Fruit fly (Drosophila melanogaster): ENCODE measurements around the gene Smr.

Smr gene

DNA sequence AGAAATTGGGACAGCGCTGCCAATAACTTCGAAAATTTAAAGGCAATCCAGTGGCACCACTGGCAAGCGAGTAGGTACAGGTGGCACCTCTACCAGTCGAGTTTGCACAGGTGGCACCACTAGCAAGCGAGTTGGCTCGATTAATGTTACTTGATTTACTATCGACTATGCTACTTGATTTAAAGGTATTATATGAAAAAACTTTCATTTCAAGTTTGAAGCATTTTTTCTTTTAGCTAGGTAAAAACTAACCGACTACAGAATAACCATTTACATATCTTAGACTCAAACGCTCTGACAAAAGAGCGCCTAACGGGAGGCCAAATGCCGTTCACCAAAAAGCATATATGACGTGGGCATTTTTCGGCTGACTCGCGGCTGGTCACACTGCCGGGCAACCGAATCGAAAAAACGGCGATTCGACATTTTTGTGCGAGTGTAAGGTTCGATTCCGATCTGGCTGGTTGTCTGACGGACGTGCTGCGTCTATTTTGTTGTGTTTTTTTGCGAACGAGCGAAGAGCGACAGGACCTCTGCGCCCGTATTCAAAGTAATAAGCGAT lies 83.3 kb downstream of the Smr start, which contains the start of gene Tis11:
Gene Tis11, plus strand, starts transcription at position 417 of the 562 bp plus-strand sequence.
- TF ChIP-seq cad (GFP tag; optimal IDR thresholded peaks at IDR 0.05) (peak; percentile 25), Opbp (GFP tag; IDR thresholded peaks at IDR 0.05; ENCODE audit: partially characterized antibody) (no peak), btn (GFP tag; optimal IDR thresholded peaks at IDR 0.05) (no peak), CG10366 (GFP tag; IDR thresholded peaks at IDR 0.05) (no peak; the same call in 1 of the 2 replicates), Dref (GFP tag; IDR thresholded peaks at IDR 0.05) (peak; percentile 50), Optix (GFP tag; IDR thresholded peaks at IDR 0.05) (no peak), sug (tag; optimal IDR thresholded peaks at IDR 0.05) (peak; percentile 18), pfk (GFP tag; optimal IDR thresholded peaks at IDR 0.05) (peak; percentile 20), Aef1 (GFP tag; IDR thresholded peaks at IDR 0.05) (no peak), CG11695 (GFP tag; IDR thresholded peaks at IDR 0.05) (no peak), otp (GFP tag; IDR thresholded peaks at IDR 0.05) (0 out of 3 replicates have a peak, but pooled peaks have one; percentile 24), Camta (GFP tag; optimal IDR thresholded peaks at IDR 0.05) (no peak), bsh (GFP tag; optimal IDR thresholded peaks at IDR 0.05) (peak in 1 of 2 experiments; percentile 30), eyg (GFP tag; optimal IDR thresholded peaks at IDR 0.05) (no peak), MESR4 (GFP tag; optimal IDR thresholded peaks at IDR 0.05) (peak; percentile 15), CG12744 (GFP tag; optimal IDR thresholded peaks at IDR 0.05) (no peak), trem (tag; optimal IDR thresholded peaks at IDR 0.05) (peak; percentile 59), corto (GFP tag; optimal IDR thresholded peaks at IDR 0.05) (no peak), Mad (GFP tag; optimal IDR thresholded peaks at IDR 0.05) (peak; percentile 14), vvl (GFP tag; IDR thresholded peaks at IDR 0.05) (peak; percentile 41; the same call in 1 of the 2 replicates), CG15514 (GFP tag; optimal IDR thresholded peaks at IDR 0.05) (peak; percentile 75), phol (tag; optimal IDR thresholded peaks at IDR 0.05) (peak; percentile 39), peb (GFP tag; IDR thresholded peaks at IDR 0.05) (no peak), CG3281 (GFP tag; optimal IDR thresholded peaks at IDR 0.05) (no peak), slp2 (GFP tag; optimal IDR thresholded peaks at IDR 0.05) (no peak), Med (GFP tag) (peak; percentile 90), Sry-β (GFP tag; optimal IDR thresholded peaks at IDR 0.05) (no peak), CG10147 (GFP tag; optimal IDR thresholded peaks at IDR 0.05) (peak; percentile 10), CG14014 (GFP tag; IDR thresholded peaks at IDR 0.05) (peak; percentile 15; the same call in 1 of the 2 replicates), amos (GFP tag; IDR thresholded peaks at IDR 0.05; ENCODE audit: partially characterized antibody) (peak; percentile 40; the same call in 1 of the 2 replicates), Meics (GFP tag; optimal IDR thresholded peaks at IDR 0.05) (peak; percentile 25), sd (tag; optimal IDR thresholded peaks at IDR 0.05) (peak; percentile 20), row (GFP tag; IDR thresholded peaks at IDR 0.05) (0 out of 3 replicates have a peak, but pooled peaks have one; percentile 30), stwl (tag; optimal IDR thresholded peaks at IDR 0.05) (peak; percentile 18), pan (optimal IDR thresholded peaks at IDR 0.05) (no peak), pan (GFP tag; optimal IDR thresholded peaks at IDR 0.05 in 1 of 2, IDR thresholded peaks at IDR 0.05 in 1 of 2) (peak in 1 of 2 experiments; percentile 30), chm (GFP tag; IDR thresholded peaks at IDR 0.05) (peak; percentile 94), CG2199 (GFP tag; IDR thresholded peaks at IDR 0.05) (0 out of 3 replicates have a peak, but pooled peaks have one; percentile 21), Jarid2 (GFP tag; optimal IDR thresholded peaks at IDR 0.05) (peak; percentile 94), gcm2 (GFP tag; optimal IDR thresholded peaks at IDR 0.05) (peak; percentile 9), her (GFP tag; optimal IDR thresholded peaks at IDR 0.05) (peak; percentile 32), CG9215 (GFP tag; IDR thresholded peaks at IDR 0.05) (no peak), CG11247 (GFP tag; IDR thresholded peaks at IDR 0.05) (0 out of 2 replicates have a peak, but pooled peaks have one; percentile 11), CG15601 (tag; optimal IDR thresholded peaks at IDR 0.05) (peak; percentile 10), tx (GFP tag; optimal IDR thresholded peaks at IDR 0.05) (no peak), CG4360 (GFP tag; IDR thresholded peaks at IDR 0.05) (no peak), CG14710 (tag; optimal IDR thresholded peaks at IDR 0.05) (peak; percentile 63), Eip74EF (GFP tag; optimal IDR thresholded peaks at IDR 0.05) (no peak), p53 (GFP tag; optimal IDR thresholded peaks at IDR 0.05) (peak; percentile 8), CG11504 (tag; optimal IDR thresholded peaks at IDR 0.05) (peak; percentile 14)
